Fruit fly (Drosophila melanogaster): Measurements from ENCODE around the gene CG4119.

Gene CG4119

dm6 chrX:5699824-5700498 is 34.1 kb downstream of the CG4119 start (continued):
- TF ChIP-seq scrt (GFP tag; optimal IDR thresholded peaks at IDR 0.05) = peak; percentile 49
- TF ChIP-seq da (GFP tag; optimal IDR thresholded peaks at IDR 0.05) = no peak
- TF ChIP-seq MTF-1 (GFP tag; optimal IDR thresholded peaks at IDR 0.05; ENCODE audit: borderline replicate concordance) = no peak
- TF ChIP-seq CTCF (GFP tag; optimal IDR thresholded peaks at IDR 0.05) = no peak
- peak; percentile 64 for TF ChIP-seq CG10209 (GFP tag; optimal IDR thresholded peaks at IDR 0.05)
- peak in 1 of 2 experiments; percentile 78 for TF ChIP-seq Hr51 (GFP tag; optimal IDR thresholded peaks at IDR 0.05)
- TF ChIP-seq fd64A (GFP tag; optimal IDR thresholded peaks at IDR 0.05) = no peak
- no peak for TF ChIP-seq CG3838 (GFP tag; optimal IDR thresholded peaks at IDR 0.05)
- TF ChIP-seq CG42726 (GFP tag; IDR thresholded peaks at IDR 0.05; ENCODE audit: partially characterized antibody) = no peak
- no peak for TF ChIP-seq fu2 (GFP tag; optimal IDR thresholded peaks at IDR 0.05)
- TF ChIP-seq CG8290 (GFP tag; optimal IDR thresholded peaks at IDR 0.05) = no peak
- peak in 1 of 2 experiments; percentile 31 for TF ChIP-seq CG8290 (tag; optimal IDR thresholded peaks at IDR 0.05)
- peak; percentile 67 for TF ChIP-seq CG8924 (tag; optimal IDR thresholded peaks at IDR 0.05)
- TF ChIP-seq Sox100B (GFP tag; optimal IDR thresholded peaks at IDR 0.05) = peak; percentile 58
- peak; percentile 32; the same call in 1 of the 2 replicates for TF ChIP-seq Nf-YA (GFP tag; IDR thresholded peaks at IDR 0.05)
- TF ChIP-seq NC2β (GFP tag; optimal IDR thresholded peaks at IDR 0.05) = peak; percentile 35
- TF ChIP-seq shn (GFP tag; optimal IDR thresholded peaks at IDR 0.05) = no peak
- no peak for TF ChIP-seq ftz-f1 (GFP tag; optimal IDR thresholded peaks at IDR 0.05)
- TF ChIP-seq Atf6 (GFP tag; IDR thresholded peaks at IDR 0.05) = 0 out of 2 replicates have a peak, but pooled peaks have one; percentile 25
- peak; percentile 55 for TF ChIP-seq CG6854 (GFP tag; optimal IDR thresholded peaks at IDR 0.05)
- no peak for TF ChIP-seq grn (GFP tag; optimal IDR thresholded peaks at IDR 0.05)
- TF ChIP-seq CG4328 (GFP tag; optimal IDR thresholded peaks at IDR 0.05) = no peak
- peak; percentile 65 for TF ChIP-seq bcd (GFP tag; optimal IDR thresholded peaks at IDR 0.05)
- TF ChIP-seq Atf3 (GFP tag; optimal IDR thresholded peaks at IDR 0.05) = no peak
- no peak for TF ChIP-seq kah (GFP tag; optimal IDR thresholded peaks at IDR 0.05)
- TF ChIP-seq NK7.1 (GFP tag; optimal IDR thresholded peaks at IDR 0.05) = no peak
- TF ChIP-seq Chrac-16 (GFP tag; optimal IDR thresholded peaks at IDR 0.05) = peak; percentile 27
- TF ChIP-seq CG10462 (GFP tag; optimal IDR thresholded peaks at IDR 0.05) = peak; percentile 33
- TF ChIP-seq ase (GFP tag; IDR thresholded peaks at IDR 0.05) = no peak
- TF ChIP-seq CG2199 (GFP tag; IDR thresholded peaks at IDR 0.05) = 0 out of 3 replicates have a peak, but pooled peaks have one; percentile 36
- TF ChIP-seq Xrp1 (GFP tag; IDR thresholded peaks at IDR 0.05) = peak; percentile 74
- TF ChIP-seq CG7786 (GFP tag; optimal IDR thresholded peaks at IDR 0.05) = no peak
- TF ChIP-seq H15 (GFP tag; IDR thresholded peaks at IDR 0.05) = peak; percentile 33; the same call in 1 of the 3 replicates
- TF ChIP-seq zfh2 (GFP tag; optimal IDR thresholded peaks at IDR 0.05) = no peak
- TF ChIP-seq ci (GFP tag; IDR thresholded peaks at IDR 0.05) = peak; percentile 70; the same call in 2 of the 3 replicates
- TF ChIP-seq Abd-B (GFP tag; optimal IDR thresholded peaks at IDR 0.05) = peak; percentile 62
- no peak for TF ChIP-seq chm (GFP tag; IDR thresholded peaks at IDR 0.05)
- TF ChIP-seq caup (GFP tag; optimal IDR thresholded peaks at IDR 0.05; ENCODE audit: severe bottlenecking) = peak; percentile 28
- peak; percentile 53; the same call in 1 of the 2 replicates for TF ChIP-seq slbo (GFP tag; IDR thresholded peaks at IDR 0.05)
- no peak for TF ChIP-seq CG4282 (GFP tag; optimal IDR thresholded peaks at IDR 0.05)
- peak; percentile 41; the same call in 1 of the 2 replicates for TF ChIP-seq ttk (GFP tag; IDR thresholded peaks at IDR 0.05)
- TF ChIP-seq vvl (GFP tag; IDR thresholded peaks at IDR 0.05) = peak; percentile 68
- TF ChIP-seq psq (GFP tag; optimal IDR thresholded peaks at IDR 0.05) = peak; percentile 3
- TF ChIP-seq GATAe (GFP tag; conservative IDR thresholded peaks at IDR 0.05) = no peak
- TF ChIP-seq CG17612 (GFP tag; IDR thresholded peaks at IDR 0.05) = no peak
- no peak for TF ChIP-seq CG31224 (GFP tag; IDR thresholded peaks at IDR 0.05)
- TF ChIP-seq CG9437 (GFP tag; optimal IDR thresholded peaks at IDR 0.05) = peak; percentile 61
- peak; percentile 76 for TF ChIP-seq CG7839 (tag; optimal IDR thresholded peaks at IDR 0.05)
- TF ChIP-seq z (GFP tag; IDR thresholded peaks at IDR 0.05) = no peak
- no peak for TF ChIP-seq CG6765 (GFP tag; optimal IDR thresholded peaks at IDR 0.05)
- TF ChIP-seq CG5180 (GFP tag; optimal IDR thresholded peaks at IDR 0.05) = peak; percentile 73

Measured in whole organism, embryonic.